Worm (Caenorhabditis elegans): ENCODE measurements around the gene fbxb-22.

DNA sequence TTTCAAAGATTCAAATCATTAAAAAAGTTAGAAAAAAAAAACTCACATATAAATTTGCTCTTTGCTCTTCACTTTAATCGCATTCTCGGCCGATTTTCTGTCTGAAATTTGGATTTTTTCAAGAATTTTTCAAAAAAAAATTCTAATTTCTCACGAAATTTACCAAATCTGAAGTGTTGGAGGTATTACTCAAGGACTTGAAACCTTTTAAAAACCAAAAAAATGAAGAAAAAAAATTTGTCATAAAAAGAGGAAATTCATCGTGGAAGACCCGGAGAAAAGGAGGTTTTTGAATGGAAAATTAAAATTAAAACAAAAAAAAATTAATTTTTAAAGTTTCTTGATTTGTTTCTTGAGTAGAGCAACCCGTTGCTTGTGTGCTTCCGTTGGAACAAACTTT, 21.4 kb downstream of the fbxb-22 start, which contains the start of gene Y56A3A.2:
- TF ChIP-seq elt-1 (tag; optimal IDR thresholded peaks at IDR 0.05) (no peak), unc-62 (GFP tag; optimal IDR thresholded peaks at IDR 0.05) (no peak), sea-2 (GFP tag; optimal IDR thresholded peaks at IDR 0.05) (no peak), nfya-1 (tag; optimal IDR thresholded peaks at IDR 0.05; ENCODE audit: insufficient read depth) (no peak), egl-27 (tag; optimal IDR thresholded peaks at IDR 0.05) (no peak), ceh-82 (tag; optimal IDR thresholded peaks at IDR 0.05) (no peak), ama-1 (optimal IDR thresholded peaks at IDR 0.05) (no peak), fkh-10 (GFP tag; optimal IDR thresholded peaks at IDR 0.05) (no peak), mdl-1 (tag; optimal IDR thresholded peaks at IDR 0.05) (no peak), R02D3.7 (tag; optimal IDR thresholded peaks at IDR 0.05) (no peak), ceh-28 (tag; optimal IDR thresholded peaks at IDR 0.05) (no peak), nhr-77 (tag; optimal IDR thresholded peaks at IDR 0.05) (no peak), lin-15B (tag; optimal IDR thresholded peaks at IDR 0.05) (no peak), lin-39 (tag; optimal IDR thresholded peaks at IDR 0.05) (no peak)

All from whole organism, L3 larva.